Worm (Caenorhabditis elegans): ENCODE measurements around the gene R02C2.7.
"Not testable (repeated sequence)": the region's sequence is repeated elsewhere in the genome, so short reads cannot be mapped to it uniquely, and the experiment has no call there.

DNA sequence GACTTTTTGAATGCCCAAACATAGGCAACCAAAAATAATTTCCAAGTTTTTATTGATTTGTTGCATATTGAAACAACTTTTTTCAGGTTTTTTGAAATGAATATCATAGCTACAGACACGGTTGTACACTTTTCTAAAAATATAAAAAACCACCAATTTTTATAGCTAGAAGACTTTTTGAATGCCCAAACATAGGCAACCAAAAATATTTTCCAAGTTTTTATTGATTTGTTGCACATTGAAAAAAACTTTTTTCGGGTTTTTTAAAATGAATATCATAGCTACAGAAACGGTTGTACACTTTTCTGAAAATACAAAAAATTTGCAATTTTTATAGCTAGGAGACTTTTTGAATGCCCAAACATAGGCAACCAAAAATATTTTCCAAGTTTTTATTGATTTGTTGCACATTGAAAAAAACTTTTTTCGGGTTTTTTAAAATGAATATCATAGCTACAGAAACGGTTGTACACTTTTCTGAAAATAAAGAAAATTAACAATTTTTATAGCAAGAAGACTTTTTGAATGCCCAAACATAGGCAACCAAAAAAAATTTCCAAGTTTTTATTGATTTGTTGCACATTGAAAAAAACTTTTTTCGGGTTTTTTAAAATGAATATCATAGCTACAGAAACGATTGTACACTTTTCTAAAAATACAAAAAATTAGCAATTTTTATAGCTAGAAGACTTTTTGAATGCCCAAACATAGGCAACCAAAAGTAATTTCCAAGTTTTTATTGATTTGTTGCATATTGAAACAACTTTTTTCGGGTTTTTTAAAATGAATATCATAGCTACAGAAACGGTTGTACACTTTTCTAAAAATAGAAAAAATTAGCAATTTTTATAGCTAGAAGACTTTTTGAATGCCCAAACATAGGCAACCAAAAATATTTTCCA, 22.9 kb upstream of the R02C2.7 start:
- TF ChIP-seq dao-5, W03F9.2 (tag; optimal IDR thresholded peaks at IDR 0.05): not testable (repeated sequence)
- TF ChIP-seq him-1 (tag; optimal IDR thresholded peaks at IDR 0.05): peak; percentile 53
